Worm (Caenorhabditis elegans): Measurements from ENCODE around the gene ZK470.14.

DNA sequence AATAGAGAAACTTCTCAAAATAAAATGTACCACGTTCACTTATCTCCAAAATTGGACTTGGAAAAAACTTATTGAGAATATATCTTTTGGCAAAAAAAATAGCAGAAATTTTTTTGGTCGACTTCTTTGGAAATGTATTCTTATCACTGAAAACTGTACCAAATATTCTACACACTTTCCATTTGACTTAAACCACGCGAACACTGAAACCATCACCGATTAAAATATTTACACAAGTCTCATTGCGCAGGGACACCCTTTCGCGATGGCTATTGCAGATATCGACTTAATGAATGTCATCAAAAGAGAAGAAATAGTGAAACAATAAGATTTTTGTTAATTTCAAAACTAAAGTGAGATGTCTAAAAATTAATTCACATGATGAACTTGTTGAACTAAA lies 41.2 kb downstream of the ZK470.14 start:
- TF ChIP-seq Y53F4B.3 (GFP tag; IDR thresholded peaks at IDR 0.05): no peak
- no peak for TF ChIP-seq nfya-2 (GFP tag; IDR thresholded peaks at IDR 0.05)
- TF ChIP-seq hmg-1.2 (GFP tag; IDR thresholded peaks at IDR 0.05): peak; percentile 40
- TF ChIP-seq ama-1 (optimal IDR thresholded peaks at IDR 0.05): no peak
- peak in 1 of 2 experiments; percentile 37 for TF ChIP-seq ama-1 (GFP tag; optimal IDR thresholded peaks at IDR 0.05)
- peak in 1 of 3 experiments; percentile 94 for TF ChIP-seq lin-35 (GFP tag; optimal IDR thresholded peaks at IDR 0.05)
- TF ChIP-seq hlh-12 (tag; optimal IDR thresholded peaks at IDR 0.05): no peak
- TF ChIP-seq snpc-4 (GFP tag; optimal IDR thresholded peaks at IDR 0.05): no peak
- TF ChIP-seq snpc-4 (tag; optimal IDR thresholded peaks at IDR 0.05): no peak
- no peak for TF ChIP-seq F57A8.1 (GFP tag; optimal IDR thresholded peaks at IDR 0.05)
- no peak for TF ChIP-seq B0035.1 (tag; optimal IDR thresholded peaks at IDR 0.05)
- TF ChIP-seq repo-1 (tag; optimal IDR thresholded peaks at IDR 0.05): no peak
- no peak for TF ChIP-seq athp-1 (tag; optimal IDR thresholded peaks at IDR 0.05)

Data from whole organism, young adult.